Fruit fly (Drosophila melanogaster) whole organism, embryonic: ENCODE results near the gene smash.
A peak's percentile ranks its signal among the peaks of the same experiment; 100 is the strongest.

Source experiments
- Ada2b ChIP-seq: fragments of 200-800 bp; sonication (Bioruptor generic); IDR thresholded peaks from 2 replicates; pipeline ENCODE4 v1.3.6; 2022; ENCODE audit warnings: missing biosample characterization, missing genetic modification characterization
- CG10147 ChIP-seq: fragments of 200-800 bp; sonication (Bioruptor generic); optimal IDR thresholded peaks from 2 replicates; lab custom pipeline; 2019; ENCODE audit warnings: missing biosample characterization, mild to moderate bottlenecking, missing genetic modification characterization, moderate library complexity
- CG1024 ChIP-seq: fragments of 200-800 bp; sonication (Bioruptor generic); IDR thresholded peaks from 2 replicates; pipeline ENCODE4 v1.3.6; 2022; ENCODE audit warnings: missing biosample characterization, missing genetic modification characterization
- CG10462 ChIP-seq: fragments of 200-800 bp; sonication (Bioruptor generic); optimal IDR thresholded peaks from 2 replicates; lab custom pipeline; 2016; ENCODE audit warnings: missing biosample characterization, missing genetic modification characterization
- CG10543 ChIP-seq: fragments of 200-800 bp; sonication (Bioruptor generic); optimal IDR thresholded peaks from 3 replicates; lab custom pipeline; 2017; ENCODE audit warnings: missing biosample characterization, mild to moderate bottlenecking, missing genetic modification characterization, moderate library complexity
- CG11504 ChIP-seq: fragments of 200-800 bp; sonication (Bioruptor generic); optimal IDR thresholded peaks from 3 replicates; lab custom pipeline; 2019; ENCODE audit warnings: missing biosample characterization, mild to moderate bottlenecking, missing genetic modification characterization, moderate library complexity
- CG12155 ChIP-seq: fragments of 200-800 bp; sonication (Bioruptor generic); optimal IDR thresholded peaks from 3 replicates; lab custom pipeline; 2016; ENCODE audit warnings: missing biosample characterization, missing genetic modification characterization
- CG12236 ChIP-seq: fragments of 200-800 bp; sonication (Bioruptor generic); optimal IDR thresholded peaks from 2 replicates; lab custom pipeline; 2016; ENCODE audit warnings: missing biosample characterization, missing genetic modification characterization
- CG13123 ChIP-seq: fragments of 200-800 bp; sonication (Bioruptor generic); optimal IDR thresholded peaks from 2 replicates; lab custom pipeline; 2016; ENCODE audit warnings: missing biosample characterization, missing genetic modification characterization
- CG15601 ChIP-seq: fragments of 200-800 bp; sonication (Bioruptor generic); optimal IDR thresholded peaks from 3 replicates; lab custom pipeline; 2019; ENCODE audit warnings: missing biosample characterization, mild to moderate bottlenecking, missing genetic modification characterization, moderate library complexity
- CG17328 ChIP-seq: fragments of 200-800 bp; sonication (Bioruptor generic); IDR thresholded peaks from 2 replicates; pipeline ENCODE4 v1.3.6; 2022; ENCODE audit warnings: missing biosample characterization, missing genetic modification characterization
- CG18619 ChIP-seq: fragments of 200-800 bp; sonication (Bioruptor generic); optimal IDR thresholded peaks from 3 replicates; lab custom pipeline; 2017; ENCODE audit warnings: missing biosample characterization, mild to moderate bottlenecking, missing genetic modification characterization
- CG2116 ChIP-seq: fragments of 200-800 bp; sonication (Bioruptor generic); optimal IDR thresholded peaks from 3 replicates; lab custom pipeline; 2018; ENCODE audit warnings: missing biosample characterization, mild to moderate bottlenecking, missing genetic modification characterization
- CG2129 ChIP-seq: fragments of 200-800 bp; sonication (Bioruptor generic); IDR thresholded peaks from 2 replicates; pipeline ENCODE4 v1.3.6; 2022; ENCODE audit warnings: missing biosample characterization, missing genetic modification characterization; ENCODE audit not compliant: partially characterized antibody
- CG2678 ChIP-seq: fragments of 200-800 bp; sonication (Bioruptor generic); optimal IDR thresholded peaks from 3 replicates; lab custom pipeline; 2019; ENCODE audit warnings: missing biosample characterization, mild to moderate bottlenecking, missing genetic modification characterization, moderate library complexity
- CG2712 ChIP-seq: fragments of 200-800 bp; optimal IDR thresholded peaks from 3 replicates; lab custom pipeline; 2019; ENCODE audit warnings: missing biosample characterization, mild to moderate bottlenecking, missing genetic modification characterization, moderate library complexity
- CG3281 ChIP-seq: fragments of 200-800 bp; sonication (Bioruptor generic); optimal IDR thresholded peaks from 3 replicates; lab custom pipeline; 2017; ENCODE audit warnings: missing biosample characterization, mild to moderate bottlenecking, missing genetic modification characterization
- CG4328 ChIP-seq: fragments of 200-800 bp; sonication (Bioruptor generic); optimal IDR thresholded peaks from 3 replicates; lab custom pipeline; 2017; ENCODE audit warnings: missing biosample characterization, missing genetic modification reagents, missing genetic modification characterization
- CG9215 ChIP-seq: fragments of 200-800 bp; sonication (Bioruptor generic); IDR thresholded peaks from 2 replicates; pipeline ENCODE4 v1.3.6; 2022; ENCODE audit warnings: missing biosample characterization, missing genetic modification characterization
- Ets65A ChIP-seq: fragments of 200-800 bp; sonication (Bioruptor generic); peaks from one replicate; lab custom pipeline; 2016; ENCODE audit warnings: missing biosample characterization, missing genetic modification characterization
- Hand ChIP-seq: fragments of 200-800 bp; sonication (Bioruptor generic); optimal IDR thresholded peaks from 2 replicates; lab custom pipeline; 2017; ENCODE audit warnings: mild to moderate bottlenecking, missing biosample characterization, missing genetic modification reagents, missing genetic modification characterization
- Kr ChIP-seq: fragments of 200-800 bp; sonication (Bioruptor generic); optimal IDR thresholded peaks from 2 replicates; lab custom pipeline; 2017; ENCODE audit warnings: missing biosample characterization, mild to moderate bottlenecking, missing genetic modification characterization
- NK7.1 ChIP-seq: fragments of 200-800 bp; sonication (Bioruptor generic); optimal IDR thresholded peaks from 3 replicates; lab custom pipeline; 2016; ENCODE audit warnings: missing biosample characterization, missing genetic modification characterization
- NfI ChIP-seq: fragments of 200-800 bp; sonication (Bioruptor generic); optimal IDR thresholded peaks from 3 replicates; lab custom pipeline; 2018; ENCODE audit warnings: missing biosample characterization, mild to moderate bottlenecking, missing genetic modification characterization, moderate library complexity
- Oli ChIP-seq: fragments of 200-800 bp; sonication (Bioruptor generic); optimal IDR thresholded peaks from 2 replicates; lab custom pipeline; 2018; ENCODE audit warnings: missing biosample characterization, mild to moderate bottlenecking, missing genetic modification characterization, moderate library complexity
- Stat92E ChIP-seq, 3 experiments: fragments of >200 bp in 2 of 3; fragments of 200-800 bp in 1 of 3; sonication (Bioruptor generic) in 1 of 3; optimal IDR thresholded peaks; 2 replicates each; lab custom pipeline; 2017 to 2019; ENCODE audit warnings: missing biosample characterization in 3 of 3, missing genetic modification characterization in 3 of 3, mild to moderate bottlenecking in 1 of 3, moderate library complexity in 1 of 3
- abd-A ChIP-seq: fragments of 200-800 bp; sonication (Bioruptor generic); optimal IDR thresholded peaks from 3 replicates; lab custom pipeline; 2019; ENCODE audit warnings: missing biosample characterization, mild to moderate bottlenecking, missing genetic modification characterization, moderate library complexity
- ap ChIP-seq: fragments of 200-800 bp; sonication (Bioruptor generic); IDR thresholded peaks from 2 replicates; pipeline ENCODE4 v1.3.6; 2022; ENCODE audit warnings: missing biosample characterization, missing genetic modification characterization
- az2 ChIP-seq: fragments of 200-800 bp; sonication (Bioruptor generic); optimal IDR thresholded peaks from 3 replicates; lab custom pipeline; 2016; ENCODE audit warnings: missing biosample characterization, missing genetic modification characterization
- chif ChIP-seq, 2 experiments: fragments of 200-800 bp; sonication (Bioruptor generic); optimal IDR thresholded peaks; 3 replicates each; lab custom pipeline; 2016; ENCODE audit warnings: missing biosample characterization in 2 of 2, missing genetic modification characterization in 2 of 2
- chinmo ChIP-seq: fragments of 200-800 bp; sonication (Bioruptor generic); IDR thresholded peaks from 4 replicates; pipeline ENCODE4 v1.3.6; 2022; ENCODE audit warnings: missing biosample characterization, missing genetic modification characterization; ENCODE audit not compliant: partially characterized antibody
- disco-r ChIP-seq: fragments of 200-800 bp; sonication (Bioruptor generic); optimal IDR thresholded peaks from 2 replicates; lab custom pipeline; 2016; ENCODE audit warnings: missing biosample characterization, missing genetic modification characterization
- dpn ChIP-seq, 2 experiments: fragments of 200-800 bp; sonication (Bioruptor generic); optimal IDR thresholded peaks; 3 replicates each; lab custom pipeline; 2016; ENCODE audit warnings: missing biosample characterization in 2 of 2, missing genetic modification characterization in 2 of 2
- en ChIP-seq: fragments of 200-800 bp; sonication (Bioruptor generic); optimal IDR thresholded peaks from 2 replicates; lab custom pipeline; 2016; ENCODE audit warnings: missing biosample characterization, missing genetic modification characterization
- esg ChIP-seq: fragments of 200-800 bp; sonication (Bioruptor generic); conservative IDR thresholded peaks from 2 replicates; pipeline ENCODE4 v1.3.6; 2022; ENCODE audit warnings: missing biosample characterization, missing genetic modification characterization
- fd64A ChIP-seq: fragments of 200-800 bp; sonication (Bioruptor generic); optimal IDR thresholded peaks from 3 replicates; lab custom pipeline; 2018; ENCODE audit warnings: missing biosample characterization, mild to moderate bottlenecking, missing genetic modification characterization
- gcm2 ChIP-seq: fragments of 200-800 bp; sonication (Bioruptor generic); optimal IDR thresholded peaks from 2 replicates; lab custom pipeline; 2016; ENCODE audit warnings: missing biosample characterization, missing genetic modification characterization
- grn ChIP-seq: fragments of 200-800 bp; sonication (Bioruptor generic); optimal IDR thresholded peaks from 3 replicates; lab custom pipeline; 2017; ENCODE audit warnings: missing biosample characterization, missing genetic modification characterization
- inv ChIP-seq: fragments of 200-800 bp; sonication (Bioruptor generic); IDR thresholded peaks from 2 replicates; pipeline ENCODE4 v1.3.6; 2022; ENCODE audit warnings: missing biosample characterization, missing genetic modification characterization; ENCODE audit not compliant: partially characterized antibody
- knrl ChIP-seq: fragments of 200-800 bp; sonication (Bioruptor generic); IDR thresholded peaks from 3 replicates; pipeline ENCODE4 v1.3.6; 2022; ENCODE audit warnings: missing biosample characterization, missing genetic modification characterization; ENCODE audit not compliant: partially characterized antibody
- lab ChIP-seq: fragments of 200-800 bp; sonication (Bioruptor generic); optimal IDR thresholded peaks from 3 replicates; lab custom pipeline; 2017; ENCODE audit warnings: missing biosample characterization, missing genetic modification characterization, mild to moderate bottlenecking, moderate library complexity, missing genetic modification reagents
- pb ChIP-seq: fragments of 200-800 bp; sonication (Bioruptor generic); optimal IDR thresholded peaks from 3 replicates; lab custom pipeline; 2016; ENCODE audit warnings: missing biosample characterization, missing genetic modification characterization
- pfk ChIP-seq: fragments of 200-800 bp; sonication (Bioruptor generic); optimal IDR thresholded peaks from 2 replicates; lab custom pipeline; 2018; ENCODE audit warnings: missing biosample characterization, mild to moderate bottlenecking, missing genetic modification characterization, moderate library complexity
- psq ChIP-seq: fragments of 200-800 bp; sonication (Bioruptor generic); optimal IDR thresholded peaks from 2 replicates; lab custom pipeline; 2017; ENCODE audit warnings: missing biosample characterization, missing genetic modification characterization
- ranshi ChIP-seq: fragments of 200-800 bp; sonication (Bioruptor generic); IDR thresholded peaks from 2 replicates; pipeline ENCODE4 v1.3.6; 2022; ENCODE audit warnings: missing biosample characterization, missing genetic modification characterization
- rib ChIP-seq: fragments of 200-800 bp; sonication (Bioruptor generic); IDR thresholded peaks from 2 replicates; pipeline ENCODE4 v1.3.6; 2022; ENCODE audit warnings: missing biosample characterization, missing genetic modification characterization
- schlank ChIP-seq: fragments of 200-800 bp; sonication (Bioruptor generic); optimal IDR thresholded peaks from 2 replicates; lab custom pipeline; 2018; ENCODE audit warnings: missing biosample characterization, mild to moderate bottlenecking, missing genetic modification characterization
- seq ChIP-seq: fragments of 200-800 bp; sonication (Bioruptor generic); IDR thresholded peaks from 2 replicates; pipeline ENCODE4 v1.3.6; 2022; ENCODE audit warnings: missing biosample characterization, missing genetic modification characterization
- sob ChIP-seq: fragments of 200-800 bp; sonication (Bioruptor generic); IDR thresholded peaks from 2 replicates; pipeline ENCODE4 v1.3.6; 2022; ENCODE audit warnings: missing biosample characterization, missing genetic modification characterization
- tna ChIP-seq: fragments of 200-800 bp; sonication (Bioruptor generic); IDR thresholded peaks from 2 replicates; pipeline ENCODE4 v1.3.6; 2022; ENCODE audit warnings: missing biosample characterization, missing genetic modification characterization; ENCODE audit not compliant: partially characterized antibody
- vfl ChIP-seq: fragments of 200-800 bp; sonication (Bioruptor generic); optimal IDR thresholded peaks from 2 replicates; lab custom pipeline; 2016; ENCODE audit warnings: missing biosample characterization, missing genetic modification characterization

Gene smash

DNA sequence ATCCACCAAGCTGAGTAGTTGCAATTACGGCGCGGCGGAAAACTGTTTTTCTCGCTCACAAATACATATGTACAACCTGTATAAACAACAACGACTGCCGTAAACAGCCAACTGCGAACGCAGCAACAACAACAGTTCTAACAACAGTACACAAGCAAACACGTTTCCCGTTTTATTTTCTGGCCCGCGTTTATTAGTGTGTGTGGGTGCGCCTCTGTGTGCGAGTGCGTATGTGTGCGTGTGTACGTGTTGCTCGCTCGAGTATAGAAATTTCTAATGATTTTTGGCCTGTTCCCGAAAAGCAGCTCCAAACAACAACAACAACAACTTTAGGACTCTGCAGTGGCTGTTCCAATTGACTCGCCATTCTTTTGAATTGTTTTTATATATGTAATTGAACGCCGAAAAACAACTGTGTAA is 565 bp downstream of the smash start:
- TF ChIP-seq inv (GFP tag; lab: Robert Waterston, UW) (no peak), esg (GFP tag; lab: Robert Waterston, UW) (no peak), Stat92E (GFP tag; optimal IDR thresholded peaks at IDR 0.05; lab: Kevin White, UChicago) (no peak), vfl (GFP tag; lab: Kevin White, UChicago) (no peak), CG12155 (GFP tag; lab: Kevin White, UChicago) (no peak), psq (GFP tag; lab: Kevin White, UChicago) (no peak), NfI (GFP tag; lab: Kevin White, UChicago) (peak; percentile 5), CG4328 (GFP tag; lab: Kevin White, UChicago) (peak; percentile 27), CG2712 (tag; lab: Kevin White, UChicago) (no peak), CG1024 (no peak), CG13123 (GFP tag; lab: Kevin White, UChicago) (no peak), Kr (GFP tag; lab: Kevin White, UChicago) (no peak), Hand (GFP tag; lab: Kevin White, UChicago) (no peak), knrl (GFP tag; lab: Robert Waterston, UW) (no peak), lab (GFP tag; lab: Kevin White, UChicago) (no peak), pb (GFP tag; lab: Kevin White, UChicago) (no peak), CG10462 (no peak), CG2678 (peak; percentile 14), fd64A (peak; percentile 13), en (GFP tag; lab: Kevin White, UChicago) (no peak), CG9215 (GFP tag; lab: Robert Waterston, UW) (no peak), chif (GFP tag; optimal IDR thresholded peaks at IDR 0.05; lab: Kevin White, UChicago) (no peak), sob (GFP tag; lab: Robert Waterston, UW) (peak; percentile 25; the same call in 1 of the 2 replicates), ap (GFP tag; lab: Robert Waterston, UW) (no peak), seq (GFP tag; lab: Robert Waterston, UW) (no peak), NK7.1 (GFP tag; lab: Kevin White, UChicago) (no peak), rib (GFP tag; lab: Robert Waterston, UW) (peak; percentile 10; the same call in 1 of the 2 replicates), schlank (peak; percentile 28), CG10543 (GFP tag; lab: Kevin White, UChicago) (peak; percentile 88), Oli (tag; lab: Kevin White, UChicago) (no peak), CG10147 (GFP tag; lab: Kevin White, UChicago) (peak; percentile 25), CG3281 (peak; percentile 4), Ada2b (GFP tag; lab: Robert Waterston, UW) (no peak), CG2116 (GFP tag; lab: Kevin White, UChicago) (no peak), Ets65A (no peak), grn (GFP tag; lab: Kevin White, UChicago) (no peak), CG12236 (GFP tag; lab: Kevin White, UChicago) (no peak), CG18619 (GFP tag; lab: Kevin White, UChicago) (no peak), chinmo (0 out of 4 replicates have a peak, but pooled peaks have one; percentile 72), CG17328 (GFP tag; lab: Robert Waterston, UW) (no peak), az2 (GFP tag; lab: Kevin White, UChicago) (no peak), disco-r (GFP tag; lab: Kevin White, UChicago) (no peak), ranshi (no peak), CG2129 (GFP tag; lab: Robert Waterston, UW) (no peak), gcm2 (GFP tag; lab: Kevin White, UChicago) (no peak), tna (no peak), CG15601 (peak; percentile 3), pfk (GFP tag; lab: Kevin White, UChicago) (no peak), CG11504 (tag; lab: Kevin White, UChicago) (no peak), abd-A (tag; lab: Kevin White, UChicago) (no peak), dpn (GFP tag; optimal IDR thresholded peaks at IDR 0.05; lab: Kevin White, UChicago) (no peak)
